Worm (Caenorhabditis elegans) whole organism, midembryonic: Measurements from ENCODE around the gene C06G4.6.

ENCODE experiments used
- T22C8.4 ChIP-seq: fragments of 200-800 bp; sonication (Bioruptor generic); IDR thresholded peaks from 2 replicates; pipeline ENCODE4 v1.3.6; 2022; ENCODE audit warnings: missing genetic modification characterization, missing compliant biosample characterization
- cog-1 ChIP-seq: sonication (generic microtip); optimal IDR thresholded peaks from 2 replicates; lab custom pipeline; 2016; ENCODE audit warnings: missing genetic modification characterization, missing compliant biosample characterization
- flt-1 ChIP-seq: fragments of 200-800 bp; sonication (Bioruptor generic); IDR thresholded peaks from 2 replicates; pipeline ENCODE4 v1.3.6; 2022; ENCODE audit warnings: missing genetic modification characterization, missing compliant biosample characterization
- klf-2 ChIP-seq: fragments of 200-800 bp; sonication (Bioruptor generic); conservative IDR thresholded peaks from 2 replicates; pipeline ENCODE4 v1.3.6; 2022; ENCODE audit warnings: missing genetic modification reagents, missing genetic modification characterization, missing compliant biosample characterization
- med-1 ChIP-seq: sonication (generic microtip); optimal IDR thresholded peaks from 2 replicates; lab custom pipeline; 2017; ENCODE audit warnings: missing genetic modification characterization, mild to moderate bottlenecking, missing compliant biosample characterization, antibody characterized with exemption, missing genetic modification reagents; ENCODE audit not compliant: insufficient read depth
- ref-1 ChIP-seq: fragments of 200-800 bp; sonication (Bioruptor generic); conservative IDR thresholded peaks from 2 replicates; pipeline ENCODE4 v1.3.6; 2022; ENCODE audit warnings: missing genetic modification reagents, missing genetic modification characterization, missing compliant biosample characterization
- tab-1 ChIP-seq: fragments of 200-800 bp; sonication (Bioruptor generic); IDR thresholded peaks from 2 replicates; pipeline ENCODE4 v1.3.6; 2022; ENCODE audit warnings: missing genetic modification characterization, missing compliant biosample characterization
- ztf-23 ChIP-seq: fragments of 200-800 bp; sonication (Bioruptor generic); IDR thresholded peaks from 2 replicates; pipeline ENCODE4 v1.3.6; 2022; ENCODE audit warnings: missing genetic modification reagents, missing genetic modification characterization, missing compliant biosample characterization
- ztf-29 ChIP-seq: fragments of 200-800 bp; sonication (Bioruptor generic); IDR thresholded peaks from 2 replicates; pipeline ENCODE4 v1.3.6; 2022; ENCODE audit warnings: missing genetic modification reagents, missing genetic modification characterization, missing compliant biosample characterization

DNA sequence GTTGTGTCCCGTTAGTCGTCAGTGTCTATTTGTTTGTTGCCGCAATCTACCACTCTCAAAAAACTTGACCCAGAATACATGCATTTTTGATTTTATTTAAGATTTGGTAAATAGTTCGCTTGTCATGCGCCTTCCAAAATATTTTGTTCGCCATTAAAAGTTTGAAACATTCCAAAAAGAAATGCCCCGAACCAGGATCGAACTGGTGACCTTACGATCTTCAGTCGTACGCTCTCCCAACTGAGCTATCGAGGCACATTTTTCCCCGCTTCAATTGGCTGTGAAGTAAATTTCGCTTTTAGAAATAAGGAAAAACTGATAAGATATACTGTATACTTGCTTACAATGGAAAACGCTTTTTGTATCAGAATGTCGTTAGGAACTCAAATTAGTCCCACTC lies 25.9 kb upstream of the C06G4.6 start:
- TF ChIP-seq T22C8.4 (GFP tag; lab: Robert Waterston, UW), result no peak
- no peak for TF ChIP-seq cog-1 (tag; lab: Kevin White, UChicago)
- TF ChIP-seq ztf-29 (GFP tag; lab: Robert Waterston, UW), result no peak
- no peak for TF ChIP-seq ztf-23
- no peak for TF ChIP-seq ref-1
- TF ChIP-seq tab-1 (GFP tag; lab: Robert Waterston, UW), result no peak
- no peak for TF ChIP-seq flt-1 (GFP tag; lab: Robert Waterston, UW)
- no peak for TF ChIP-seq med-1 (GFP tag; lab: Kevin White, UChicago)
- TF ChIP-seq klf-2 (GFP tag; lab: Robert Waterston, UW), result no peak
